Worm (Caenorhabditis elegans): ENCODE results near the gene mig-17.

mig-17 gene

ce11 chrV:11445375-11445774, 1.1 kb upstream of the mig-17 start:
- TF ChIP-seq hlh-30 (tag; optimal IDR thresholded peaks at IDR 0.05; ENCODE audit: insufficient read depth), result peak; percentile 7
- no peak for TF ChIP-seq daf-8 (GFP tag; IDR thresholded peaks at IDR 0.05)
- no peak for TF ChIP-seq pha-4 (GFP tag; IDR thresholded peaks at IDR 0.05)
- no peak for TF ChIP-seq pha-4 (tag; optimal IDR thresholded peaks at IDR 0.05)
- TF ChIP-seq vab-7 (GFP tag; IDR thresholded peaks at IDR 0.05), result no peak
- peak; percentile 44 for TF ChIP-seq rbr-2 (tag; optimal IDR thresholded peaks at IDR 0.05)
- no peak for TF ChIP-seq nhr-77 (tag; optimal IDR thresholded peaks at IDR 0.05)
- TF ChIP-seq attf-4 (tag; optimal IDR thresholded peaks at IDR 0.05), result no peak
- peak; percentile 72 for TF ChIP-seq fkh-10 (GFP tag; optimal IDR thresholded peaks at IDR 0.05)
- 0 out of 2 replicates have a peak, but pooled peaks have one; percentile 55 for TF ChIP-seq egl-43 (GFP tag; IDR thresholded peaks at IDR 0.05)
- TF ChIP-seq spr-3 (GFP tag; optimal IDR thresholded peaks at IDR 0.05), result no peak
- TF ChIP-seq saeg-2 (GFP tag; IDR thresholded peaks at IDR 0.05), result no peak
- no peak for TF ChIP-seq T26A8.4 (GFP tag; IDR thresholded peaks at IDR 0.05)
- peak; percentile 56 for TF ChIP-seq ceh-28 (tag; optimal IDR thresholded peaks at IDR 0.05)
- TF ChIP-seq mxl-2 (GFP tag; conservative IDR thresholded peaks at IDR 0.05), result no peak
- TF ChIP-seq gei-8 (GFP tag; optimal IDR thresholded peaks at IDR 0.05), result no peak
- no peak for TF ChIP-seq Y75B8A.6 (GFP tag; IDR thresholded peaks at IDR 0.05)
- peak in 1 of 2 experiments; percentile 56 for TF ChIP-seq mdl-1 (tag; optimal IDR thresholded peaks at IDR 0.05)
- TF ChIP-seq ztf-7 (tag; optimal IDR thresholded peaks at IDR 0.05), result no peak
- peak; percentile 96 for TF ChIP-seq aha-1 (tag)
- no peak for TF ChIP-seq php-3 (GFP tag; IDR thresholded peaks at IDR 0.05)
- TF ChIP-seq ceh-32 (tag; optimal IDR thresholded peaks at IDR 0.05; ENCODE audit: poor library complexity), result no peak
- no peak for TF ChIP-seq nhr-41 (GFP tag; IDR thresholded peaks at IDR 0.05)
- TF ChIP-seq hmg-1.1 (GFP tag; IDR thresholded peaks at IDR 0.05), result peak; percentile 63
- no peak for TF ChIP-seq nhr-11 (tag; optimal IDR thresholded peaks at IDR 0.05)
- TF ChIP-seq lim-7 (GFP tag; IDR thresholded peaks at IDR 0.05), result no peak
- no peak for TF ChIP-seq ceh-20 (GFP tag; IDR thresholded peaks at IDR 0.05)
- TF ChIP-seq F49E8.2 (tag; optimal IDR thresholded peaks at IDR 0.05; ENCODE audit: borderline replicate concordance), result no peak
- no peak for TF ChIP-seq zag-1 (tag; optimal IDR thresholded peaks at IDR 0.05)
- peak in 1 of 2 experiments; percentile 18 for TF ChIP-seq hif-1 (tag; optimal IDR thresholded peaks at IDR 0.05)
- TF ChIP-seq F26F4.8 (GFP tag; conservative IDR thresholded peaks at IDR 0.05), result no peak
- no peak for TF ChIP-seq lin-39 (tag; optimal IDR thresholded peaks at IDR 0.05)
- TF ChIP-seq set-16 (GFP tag; IDR thresholded peaks at IDR 0.05), result peak; percentile 60; the same call in 1 of the 2 replicates
- TF ChIP-seq nhr-42 (GFP tag; IDR thresholded peaks at IDR 0.05), result no peak
- TF ChIP-seq ceh-82 (tag; optimal IDR thresholded peaks at IDR 0.05), result no peak
- TF ChIP-seq jun-1 (tag; optimal IDR thresholded peaks at IDR 0.05), result no peak
- TF ChIP-seq dmd-6 (GFP tag; IDR thresholded peaks at IDR 0.05), result no peak
- no peak for TF ChIP-seq lin-15B (tag; optimal IDR thresholded peaks at IDR 0.05)
- no peak for TF ChIP-seq unc-39 (tag; optimal IDR thresholded peaks at IDR 0.05)
- no peak for TF ChIP-seq spr-1 (tag; optimal IDR thresholded peaks at IDR 0.05)
- TF ChIP-seq arid-1 (GFP tag; conservative IDR thresholded peaks at IDR 0.05), result no peak
- no peak for TF ChIP-seq sdz-12 (GFP tag; optimal IDR thresholded peaks at IDR 0.05)
- TF ChIP-seq F37D6.2 (tag; optimal IDR thresholded peaks at IDR 0.05), result no peak
- TF ChIP-seq F10B5.3 (tag; optimal IDR thresholded peaks at IDR 0.05), result no peak
- TF ChIP-seq dmd-8 (GFP tag; IDR thresholded peaks at IDR 0.05), result no peak
- no peak for TF ChIP-seq nhr-6 (tag; optimal IDR thresholded peaks at IDR 0.05)
- peak; percentile 5 for TF ChIP-seq hlh-11 (tag; optimal IDR thresholded peaks at IDR 0.05)
- no peak for TF ChIP-seq nhr-237 (tag; optimal IDR thresholded peaks at IDR 0.05)
- no peak for TF ChIP-seq ceh-62 (tag; optimal IDR thresholded peaks at IDR 0.05)
